Worm (Caenorhabditis elegans) whole organism, young adult: ENCODE data around the gene poml-4.

Experiments used
- B0261.1 ChIP-seq: sonication (generic microtip); optimal IDR thresholded peaks from 2 replicates; lab custom pipeline; 2016; ENCODE audit warnings: mild to moderate bottlenecking, missing genetic modification characterization, moderate library complexity, missing compliant biosample characterization
- B0336.3 ChIP-seq: fragments of 200-800 bp; sonication (Bioruptor generic); IDR thresholded peaks from 2 replicates; pipeline ENCODE4 v1.3.6; 2022; ENCODE audit warnings: missing genetic modification characterization, missing compliant biosample characterization
- F10E7.11 ChIP-seq: sonication (generic microtip); optimal IDR thresholded peaks from 2 replicates; lab custom pipeline; 2017; ENCODE audit warnings: mild to moderate bottlenecking, missing genetic modification characterization, moderate library complexity, missing compliant biosample characterization
- F33H1.4 ChIP-seq: fragments of 200-800 bp; sonication (Bioruptor generic); IDR thresholded peaks from 2 replicates; pipeline ENCODE4 v1.3.6; 2022; ENCODE audit warnings: missing genetic modification reagents, missing genetic modification characterization, missing compliant biosample characterization
- F37B4.10 ChIP-seq: fragments of 200-800 bp; sonication (Bioruptor generic); IDR thresholded peaks from 2 replicates; pipeline ENCODE4 v1.3.6; 2022; ENCODE audit warnings: missing genetic modification characterization, missing compliant biosample characterization
- F39B2.1 ChIP-seq: fragments of 200-800 bp; sonication (Bioruptor generic); IDR thresholded peaks from 2 replicates; pipeline ENCODE4 v1.3.6; 2022; ENCODE audit warnings: missing genetic modification reagents, missing genetic modification characterization, missing compliant biosample characterization
- F55B11.4 ChIP-seq: sonication (generic microtip); optimal IDR thresholded peaks from 2 replicates; lab custom pipeline; 2016; ENCODE audit warnings: missing compliant biosample characterization, missing genetic modification characterization, borderline replicate concordance; ENCODE audit not compliant: insufficient read depth
- K11D2.4 ChIP-seq: fragments of 200-800 bp; sonication (Bioruptor generic); IDR thresholded peaks from 2 replicates; pipeline ENCODE4 v1.3.6; 2022; ENCODE audit warnings: missing genetic modification reagents, missing genetic modification characterization, missing compliant biosample characterization
- T26A5.8 ChIP-seq: sonication (generic microtip); optimal IDR thresholded peaks from 2 replicates; lab custom pipeline; 2016; ENCODE audit warnings: missing genetic modification characterization, missing compliant biosample characterization
- Y56A3A.18 ChIP-seq: fragments of 200-800 bp; sonication (Bioruptor generic); IDR thresholded peaks from 2 replicates; pipeline ENCODE4 v1.3.6; 2022; ENCODE audit warnings: missing genetic modification reagents, missing genetic modification characterization, missing compliant biosample characterization
- Y67H2A.10 ChIP-seq: fragments of 200-800 bp; sonication (Bioruptor generic); conservative IDR thresholded peaks from 2 replicates; pipeline ENCODE4 v1.3.6; 2022; ENCODE audit warnings: missing genetic modification reagents, missing genetic modification characterization, missing compliant biosample characterization
- Y79H2A.3 ChIP-seq: fragments of 200-800 bp; sonication (Bioruptor generic); conservative IDR thresholded peaks from 2 replicates; pipeline ENCODE4 v1.3.6; 2022; ENCODE audit warnings: missing genetic modification reagents, missing genetic modification characterization, missing compliant biosample characterization
- athp-1 ChIP-seq: sonication (generic microtip); optimal IDR thresholded peaks from 2 replicates; lab custom pipeline; 2017; ENCODE audit warnings: mild to moderate bottlenecking, missing genetic modification characterization, missing compliant biosample characterization
- ceh-27 ChIP-seq: fragments of 200-800 bp; sonication (Bioruptor generic); optimal IDR thresholded peaks from 2 replicates; lab custom pipeline; 2018; ENCODE audit warnings: mild to moderate bottlenecking, missing genetic modification characterization, moderate library complexity, missing compliant biosample characterization
- ceh-91 ChIP-seq: fragments of 200-800 bp; sonication (Bioruptor generic); IDR thresholded peaks from 2 replicates; pipeline ENCODE4 v1.3.6; 2022; ENCODE audit warnings: missing genetic modification reagents, missing genetic modification characterization, missing compliant biosample characterization
- chd-7 ChIP-seq: sonication (generic microtip); optimal IDR thresholded peaks from 2 replicates; lab custom pipeline; 2016; ENCODE audit warnings: mild to moderate bottlenecking, missing genetic modification characterization, moderate library complexity, missing compliant biosample characterization
- dpl-1 ChIP-seq: fragments of 150-350 bp; optimal IDR thresholded peaks from 2 replicates; lab custom pipeline; 2014; ENCODE audit warnings: missing biosample characterization, missing genetic modification reagents, missing genetic modification characterization
- egl-18 ChIP-seq: fragments of 200-800 bp; sonication (Bioruptor generic); IDR thresholded peaks from 2 replicates; pipeline ENCODE4 v1.3.6; 2022; ENCODE audit warnings: missing genetic modification reagents, missing genetic modification characterization, missing compliant biosample characterization
- egl-44 ChIP-seq: fragments of 200-800 bp; sonication (Bioruptor generic); IDR thresholded peaks from 2 replicates; pipeline ENCODE4 v1.3.6; 2022; ENCODE audit warnings: missing genetic modification reagents, missing genetic modification characterization, missing compliant biosample characterization
- ets-4 ChIP-seq: fragments of 200-800 bp; sonication (Bioruptor generic); optimal IDR thresholded peaks from 2 replicates; lab custom pipeline; 2018; ENCODE audit warnings: mild to moderate bottlenecking, missing genetic modification characterization, missing compliant biosample characterization
- him-1 ChIP-seq: sonication (generic microtip); optimal IDR thresholded peaks from 2 replicates; lab custom pipeline; 2016; ENCODE audit warnings: missing genotype, missing genetic modification reagents, missing genetic modification characterization, missing compliant biosample characterization
- hsf-1 ChIP-seq: fragments of 200-800 bp; sonication (Bioruptor generic); IDR thresholded peaks from 2 replicates; pipeline ENCODE4 v1.3.6; 2022; ENCODE audit warnings: missing genetic modification reagents, missing genetic modification characterization, missing compliant biosample characterization
- let-607 ChIP-seq, 2 experiments: fragments of 200-800 bp in 1 of 2; sonication (Bioruptor generic) in 1 of 2; sonication (generic microtip) in 1 of 2; optimal IDR thresholded peaks; 2 replicates each; lab custom pipeline; 2016 to 2018; ENCODE audit warnings: mild to moderate bottlenecking in 2 of 2, missing compliant biosample characterization in 2 of 2, missing genetic modification characterization in 2 of 2, moderate library complexity in 2 of 2, missing genotype in 1 of 2
- lin-26 ChIP-seq: fragments of 200-800 bp; sonication (Bioruptor generic); IDR thresholded peaks from 2 replicates; pipeline ENCODE4 v1.3.6; 2022; ENCODE audit warnings: missing genetic modification reagents, missing genetic modification characterization, missing compliant biosample characterization
- lin-54 ChIP-seq: fragments of 200-800 bp; sonication (Bioruptor generic); optimal IDR thresholded peaks from 2 replicates; lab custom pipeline; 2018; ENCODE audit warnings: mild to moderate bottlenecking, missing genetic modification characterization, missing compliant biosample characterization
- madf-10 ChIP-seq: sonication (generic microtip); optimal IDR thresholded peaks from 2 replicates; lab custom pipeline; 2016; ENCODE audit warnings: mild to moderate bottlenecking, missing genetic modification characterization, missing compliant biosample characterization
- madf-3 ChIP-seq: fragments of 200-800 bp; sonication (Bioruptor generic); IDR thresholded peaks from 2 replicates; pipeline ENCODE4 v1.3.6; 2022; ENCODE audit warnings: missing genetic modification reagents, missing genetic modification characterization, missing compliant biosample characterization
- mel-28 ChIP-seq: sonication (generic microtip); optimal IDR thresholded peaks from 2 replicates; lab custom pipeline; 2016; ENCODE audit warnings: borderline replicate concordance, mild to moderate bottlenecking, missing genetic modification characterization, missing compliant biosample characterization
- nfya-2 ChIP-seq: fragments of 200-800 bp; sonication (Bioruptor generic); IDR thresholded peaks from 2 replicates; pipeline ENCODE4 v1.3.6; 2022; ENCODE audit warnings: missing genetic modification reagents, missing genetic modification characterization, missing compliant biosample characterization
- nhr-27 ChIP-seq: fragments of 200-800 bp; sonication (Bioruptor generic); optimal IDR thresholded peaks from 2 replicates; lab custom pipeline; 2018; ENCODE audit warnings: mild to moderate bottlenecking, missing genetic modification characterization, moderate library complexity, missing compliant biosample characterization
- nhr-90 ChIP-seq: sonication (generic microtip); optimal IDR thresholded peaks from 2 replicates; lab custom pipeline; 2016; ENCODE audit warnings: missing genotype, mild to moderate bottlenecking, missing genetic modification characterization, missing compliant biosample characterization
- repo-1 ChIP-seq: sonication (generic microtip); optimal IDR thresholded peaks from 2 replicates; lab custom pipeline; 2017; ENCODE audit warnings: mild to moderate bottlenecking, missing genetic modification characterization, missing compliant biosample characterization
- rpc-1 ChIP-seq, 2 experiments: fragments of 150-350 bp in 1 of 2; sonication (generic microtip) in 1 of 2; optimal IDR thresholded peaks; 2 replicates each; lab custom pipeline; 2014 to 2018; ENCODE audit warnings: missing biosample characterization in 1 of 2, missing genetic modification characterization in 1 of 2, missing genetic modification reagents in 1 of 2, missing genotype in 1 of 2
- sea-2 ChIP-seq: fragments of 200-800 bp; sonication (Bioruptor generic); IDR thresholded peaks from 2 replicates; pipeline ENCODE4 v1.3.6; 2022; ENCODE audit warnings: missing genetic modification characterization, missing compliant biosample characterization
- snpc-1.1 ChIP-seq: sonication (generic microtip); optimal IDR thresholded peaks from 2 replicates; lab custom pipeline; 2017; ENCODE audit warnings: missing genetic modification characterization, mild to moderate bottlenecking, missing compliant biosample characterization, antibody characterized with exemption, moderate library complexity, missing genotype, missing genetic modification reagents; ENCODE audit not compliant: insufficient read depth
- snpc-4 ChIP-seq, 5 experiments: fragments of 150-350 bp in 1 of 5; sonication (generic microtip) in 4 of 5; optimal IDR thresholded peaks; 2 replicates each; lab custom pipeline; 2014 to 2018; ENCODE audit warnings: missing genetic modification characterization in 5 of 5, missing biosample characterization in 3 of 5, antibody characterized with exemption in 2 of 5, mild to moderate bottlenecking in 2 of 5, missing compliant biosample characterization in 2 of 5, missing genotype in 2 of 5, moderate library complexity in 2 of 5, missing genetic modification reagents in 1 of 5
- somi-1 ChIP-seq: fragments of 200-800 bp; sonication (Bioruptor generic); optimal IDR thresholded peaks from 2 replicates; lab custom pipeline; 2018; ENCODE audit warnings: mild to moderate bottlenecking, missing genetic modification characterization, missing compliant biosample characterization
- sptf-2 ChIP-seq: fragments of 200-800 bp; sonication (Bioruptor generic); optimal IDR thresholded peaks from 2 replicates; lab custom pipeline; 2018; ENCODE audit warnings: mild to moderate bottlenecking, missing genetic modification characterization, missing compliant biosample characterization
- tbp1 ChIP-seq: fragments of 200-800 bp; sonication (Bioruptor generic); optimal IDR thresholded peaks from 2 replicates; lab custom pipeline; 2018; ENCODE audit warnings: mild to moderate bottlenecking, missing genetic modification characterization, missing compliant biosample characterization
- unc-62 ChIP-seq: fragments of 150-350 bp; optimal IDR thresholded peaks from 2 replicates; lab custom pipeline; 2014; ENCODE audit warnings: missing biosample characterization, missing genetic modification reagents, missing genetic modification characterization
- xnd-1 ChIP-seq: sonication (generic microtip); optimal IDR thresholded peaks from 2 replicates; lab custom pipeline; 2016; ENCODE audit warnings: missing genotype, missing genetic modification reagents, missing genetic modification characterization, missing compliant biosample characterization
- zim-3 ChIP-seq: sonication (generic microtip); optimal IDR thresholded peaks from 2 replicates; lab custom pipeline; 2017; ENCODE audit warnings: mild to moderate bottlenecking, missing genetic modification characterization, moderate library complexity, missing compliant biosample characterization
- ztf-18 ChIP-seq: sonication (generic microtip); optimal IDR thresholded peaks from 2 replicates; lab custom pipeline; 2016; ENCODE audit warnings: missing genotype, mild to moderate bottlenecking, missing genetic modification characterization, missing compliant biosample characterization
- ztf-28 ChIP-seq: fragments of 200-800 bp; sonication (Bioruptor generic); IDR thresholded peaks from 2 replicates; pipeline ENCODE4 v1.3.6; 2022; ENCODE audit warnings: missing genetic modification reagents, missing genetic modification characterization, missing compliant biosample characterization

poml-4 gene

DNA sequence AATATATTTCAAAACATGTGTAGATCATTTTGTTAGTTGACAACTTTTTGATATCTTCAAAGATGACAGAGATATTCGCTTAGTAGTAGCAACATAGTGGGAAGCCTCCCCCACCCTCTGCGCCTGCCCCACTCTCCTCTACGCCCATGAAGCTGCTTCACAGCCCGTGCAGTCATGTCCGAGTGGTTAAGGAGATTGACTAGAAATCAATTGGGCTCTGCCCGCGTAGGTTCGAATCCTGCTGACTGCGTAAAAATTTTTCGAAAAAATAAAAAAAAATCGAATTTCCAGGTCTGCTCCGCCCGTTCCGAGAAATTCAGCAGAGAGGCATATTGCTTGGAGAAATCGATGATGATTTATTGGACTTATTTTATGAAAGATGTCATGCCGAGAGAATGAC, 20.9 kb upstream of the poml-4 start (continued):
- TF ChIP-seq ztf-28 (0 out of 2 replicates have a peak, but pooled peaks have one; percentile 64), lin-26 (GFP tag; lab: Robert Waterston, UW) (no peak), let-607 (tag; optimal IDR thresholded peaks at IDR 0.05; lab: Kevin White, UChicago) (peak in 1 of 2 experiments; percentile 7), repo-1 (tag; lab: Kevin White, UChicago) (no peak), somi-1 (no peak), ceh-27 (peak; percentile 26), madf-10 (tag; lab: Kevin White, UChicago) (peak; percentile 47), K11D2.4 (GFP tag; lab: Robert Waterston, UW) (0 out of 2 replicates have a peak, but pooled peaks have one; percentile 23)
- TF ChIP-seq, all 124 proteins: peak for 29

ce11 chrII:1521956-1522355, 18.8 kb upstream of the poml-4 start:
- TF ChIP-seq rpc-1 (optimal IDR thresholded peaks at IDR 0.05; lab: Kevin White, UChicago) (peak; percentile 23), rpc-1 (tag; optimal IDR thresholded peaks at IDR 0.05; lab: Kevin White, UChicago) (peak; percentile 65), Y56A3A.18 (GFP tag; lab: Robert Waterston, UW) (no peak), chd-7 (no peak), xnd-1 (tag; lab: Kevin White, UChicago) (no peak), tbp1 (GFP tag; lab: Kevin White, UChicago) (peak; percentile 75), K11D2.4 (GFP tag; lab: Robert Waterston, UW) (no peak), ceh-91 (no peak), hsf-1 (GFP tag; lab: Robert Waterston, UW) (no peak), sea-2 (GFP tag; lab: Robert Waterston, UW) (no peak), snpc-1.1 (tag; lab: Kevin White, UChicago) (no peak)
- TF ChIP-seq, all 124 proteins: peak for 2

DNA sequence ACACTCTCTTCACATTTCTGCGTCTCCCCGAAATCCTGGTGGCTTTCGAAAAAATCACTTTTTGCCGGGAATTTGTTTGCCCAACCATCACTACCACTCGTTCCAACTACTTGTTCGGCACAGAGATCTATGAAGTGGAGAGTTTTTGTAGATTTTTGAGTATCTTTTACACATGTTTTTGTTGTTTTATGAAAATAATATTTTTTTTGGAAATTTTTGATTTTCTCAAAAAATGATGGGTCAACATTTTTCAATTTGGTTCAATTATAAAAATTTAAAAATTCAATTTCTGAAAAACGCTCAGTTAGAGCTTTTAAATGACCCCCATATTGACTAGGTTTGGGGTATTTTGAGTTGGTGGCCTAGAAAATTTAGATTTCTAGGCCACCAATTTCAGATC, 15.2 kb upstream of the poml-4 start, which contains the start of gene Y51H7BR.7:
TSS of gene Y51H7BR.7 (minus strand) at position 101 of the 400 bp plus-strand sequence.
- TF ChIP-seq B0261.1, result no peak
- no peak for TF ChIP-seq athp-1
- no peak for TF ChIP-seq Y67H2A.10 (GFP tag; lab: Robert Waterston, UW)
- no peak for TF ChIP-seq let-607 (tag; optimal IDR thresholded peaks at IDR 0.05; lab: Kevin White, UChicago)
- no peak for TF ChIP-seq egl-18 (GFP tag; lab: Robert Waterston, UW)
- TF ChIP-seq repo-1 (tag; lab: Kevin White, UChicago), result no peak
- TF ChIP-seq F10E7.11 (tag; lab: Kevin White, UChicago), result no peak
- TF ChIP-seq nhr-27 (tag; lab: Kevin White, UChicago), result no peak
- TF ChIP-seq Y79H2A.3, result no peak
- TF ChIP-seq F39B2.1 (GFP tag; lab: Robert Waterston, UW), result no peak
- no peak for TF ChIP-seq nhr-90
- no peak for TF ChIP-seq nfya-2 (GFP tag; lab: Robert Waterston, UW)
- no peak for TF ChIP-seq B0336.3 (GFP tag; lab: Robert Waterston, UW)
- no peak for TF ChIP-seq dpl-1
- no peak for TF ChIP-seq lin-54 (GFP tag; lab: Kevin White, UChicago)
- no peak for TF ChIP-seq unc-62

- no peak for TF ChIP-seq ztf-18 (tag; lab: Kevin White, UChicago)
- TF ChIP-seq F55B11.4 (tag; lab: Kevin White, UChicago), result no peak
- no peak for TF ChIP-seq ets-4 (GFP tag; lab: Kevin White, UChicago)
- no peak for TF ChIP-seq let-607 (tag; optimal IDR thresholded peaks at IDR 0.05; lab: Kevin White, UChicago)
- TF ChIP-seq dpl-1, result no peak
- TF ChIP-seq F37B4.10, result no peak
- no peak for TF ChIP-seq madf-3 (GFP tag; lab: Robert Waterston, UW)
- TF ChIP-seq him-1, result no peak
- no peak for TF ChIP-seq snpc-4 (GFP tag; optimal IDR thresholded peaks at IDR 0.05; lab: Kevin White, UChicago)
- no peak for TF ChIP-seq snpc-4 (tag; optimal IDR thresholded peaks at IDR 0.05; lab: Kevin White, UChicago)
- no peak for TF ChIP-seq ztf-28
- no peak for TF ChIP-seq zim-3 (tag; lab: Kevin White, UChicago)
- TF ChIP-seq sptf-2 (GFP tag; lab: Kevin White, UChicago), result no peak
- TF ChIP-seq egl-44, result no peak
- TF ChIP-seq mel-28 (tag; lab: Kevin White, UChicago), result no peak
- TF ChIP-seq F33H1.4 (GFP tag; lab: Robert Waterston, UW), result no peak
- TF ChIP-seq T26A5.8 (tag; lab: Kevin White, UChicago), result no peak
Measured at ce11 chrII:1529057-1529456, 11.7 kb upstream of the poml-4 start, which contains the start of gene Y51H7BR.4. Gene Y51H7BR.4 (plus strand): TSS chrII:1529357.
